Fruit fly (Drosophila melanogaster) whole organism, embryonic: ENCODE data around the gene CG17362.
A peak's percentile ranks its signal among the peaks of the same experiment; 100 is the strongest.

ENCODE experiments used
- Asciz ChIP-seq: fragments of 200-800 bp; sonication (Bioruptor generic); optimal IDR thresholded peaks from 2 replicates; lab custom pipeline; 2017; ENCODE audit warnings: missing biosample characterization, mild to moderate bottlenecking, missing genetic modification characterization, missing genetic modification reagents
- B-H2 ChIP-seq: fragments of 200-800 bp; sonication (Bioruptor generic); optimal IDR thresholded peaks from 2 replicates; lab custom pipeline; 2018; ENCODE audit warnings: missing biosample characterization, mild to moderate bottlenecking, missing genetic modification characterization
- Bdp1 ChIP-seq: fragments of 200-800 bp; sonication (Bioruptor generic); optimal IDR thresholded peaks from 3 replicates; lab custom pipeline; 2016; ENCODE audit warnings: missing biosample characterization, missing genetic modification characterization
- BtbVII ChIP-seq: fragments of 200-800 bp; sonication (Bioruptor generic); optimal IDR thresholded peaks from 3 replicates; lab custom pipeline; 2017; ENCODE audit warnings: missing biosample characterization, mild to moderate bottlenecking, missing genetic modification characterization
- CG10366 ChIP-seq: fragments of 200-800 bp; sonication (Bioruptor generic); IDR thresholded peaks from 2 replicates; pipeline ENCODE4 v1.3.6; 2022; ENCODE audit warnings: missing biosample characterization, missing genetic modification characterization
- CG10543 ChIP-seq: fragments of 200-800 bp; sonication (Bioruptor generic); optimal IDR thresholded peaks from 3 replicates; lab custom pipeline; 2017; ENCODE audit warnings: missing biosample characterization, mild to moderate bottlenecking, missing genetic modification characterization, moderate library complexity
- CG10654 ChIP-seq: fragments of 200-800 bp; sonication (Bioruptor generic); optimal IDR thresholded peaks from 2 replicates; lab custom pipeline; 2016; ENCODE audit warnings: missing biosample characterization, missing genetic modification characterization
- CG13424 ChIP-seq: fragments of 200-800 bp; sonication (Bioruptor generic); optimal IDR thresholded peaks from 2 replicates; lab custom pipeline; 2019; ENCODE audit warnings: missing biosample characterization, mild to moderate bottlenecking, missing genetic modification characterization, moderate library complexity
- CG14441 ChIP-seq: fragments of 200-800 bp; sonication (Bioruptor generic); IDR thresholded peaks from 2 replicates; pipeline ENCODE4 v1.3.6; 2022; ENCODE audit warnings: missing biosample characterization, missing genetic modification characterization
- CG14860 ChIP-seq: fragments of 200-800 bp; sonication (Bioruptor generic); IDR thresholded peaks from 3 replicates; pipeline ENCODE4 v1.3.6; 2022; ENCODE audit warnings: missing biosample characterization, missing genetic modification characterization; ENCODE audit not compliant: partially characterized antibody
- CG1529 ChIP-seq: fragments of 200-800 bp; sonication (Bioruptor generic); optimal IDR thresholded peaks from 3 replicates; lab custom pipeline; 2018; ENCODE audit warnings: missing biosample characterization, missing genetic modification characterization
- CG15696 ChIP-seq: fragments of 200-800 bp; sonication (Bioruptor generic); optimal IDR thresholded peaks from 2 replicates; lab custom pipeline; 2019; ENCODE audit warnings: missing biosample characterization, mild to moderate bottlenecking, missing genetic modification characterization, moderate library complexity
- CG16863 ChIP-seq: fragments of 200-800 bp; sonication (Bioruptor generic); optimal IDR thresholded peaks from 3 replicates; lab custom pipeline; 2016; ENCODE audit warnings: missing biosample characterization, missing genetic modification characterization
- CG1832 ChIP-seq: fragments of 200-800 bp; sonication (Bioruptor generic); optimal IDR thresholded peaks from 2 replicates; lab custom pipeline; 2017; ENCODE audit warnings: missing biosample characterization, mild to moderate bottlenecking, missing genetic modification characterization, inconsistent platforms
- CG30403 ChIP-seq: fragments of 200-800 bp; sonication (Bioruptor generic); optimal IDR thresholded peaks from 3 replicates; lab custom pipeline; 2016; ENCODE audit warnings: missing biosample characterization, missing genetic modification characterization
- CG31441 ChIP-seq: fragments of 200-800 bp; sonication (Bioruptor generic); IDR thresholded peaks from 2 replicates; pipeline ENCODE4 v1.3.6; 2022; ENCODE audit warnings: missing biosample characterization, missing genetic modification characterization
- CG33557 ChIP-seq: fragments of 200-800 bp; sonication (Bioruptor generic); optimal IDR thresholded peaks from 2 replicates; lab custom pipeline; 2019; ENCODE audit warnings: missing biosample characterization, mild to moderate bottlenecking, missing genetic modification characterization, moderate library complexity
- CG3995 ChIP-seq: fragments of 200-800 bp; sonication (Bioruptor generic); optimal IDR thresholded peaks from 3 replicates; lab custom pipeline; 2016; ENCODE audit warnings: missing biosample characterization, missing genetic modification characterization
- CG6654 ChIP-seq: fragments of 200-800 bp; sonication (Bioruptor generic); optimal IDR thresholded peaks from 2 replicates; lab custom pipeline; 2017; ENCODE audit warnings: missing biosample characterization, mild to moderate bottlenecking, missing genetic modification characterization
- CG6689 ChIP-seq: fragments of 200-800 bp; sonication (Bioruptor generic); IDR thresholded peaks from 2 replicates; pipeline ENCODE4 v1.3.6; 2022; ENCODE audit warnings: missing biosample characterization, missing genetic modification characterization
- CG6765 ChIP-seq: fragments of 200-800 bp; sonication (Bioruptor generic); optimal IDR thresholded peaks from 3 replicates; lab custom pipeline; 2017; ENCODE audit warnings: missing biosample characterization, mild to moderate bottlenecking, missing genetic modification characterization
- CG7963 ChIP-seq: fragments of 200-800 bp; sonication (Bioruptor generic); IDR thresholded peaks from 3 replicates; pipeline ENCODE4 v1.3.6; 2022; ENCODE audit warnings: missing biosample characterization, missing genetic modification characterization; ENCODE audit not compliant: partially characterized antibody
- CG8478 ChIP-seq: fragments of >200 bp; optimal IDR thresholded peaks from 2 replicates; lab custom pipeline; 2018
- CG8765 ChIP-seq: fragments of 200-800 bp; sonication (Bioruptor generic); IDR thresholded peaks from 2 replicates; pipeline ENCODE4 v1.3.6; 2022; ENCODE audit warnings: missing biosample characterization, missing genetic modification characterization
- CG8924 ChIP-seq: fragments of 200-800 bp; optimal IDR thresholded peaks from 3 replicates; lab custom pipeline; 2019; ENCODE audit warnings: missing biosample characterization, mild to moderate bottlenecking, missing genetic modification characterization, moderate library complexity
- CG8944 ChIP-seq: fragments of 200-800 bp; sonication (Bioruptor generic); optimal IDR thresholded peaks from 3 replicates; lab custom pipeline; 2016; ENCODE audit warnings: missing biosample characterization, missing genetic modification characterization
- CG9215 ChIP-seq: fragments of 200-800 bp; sonication (Bioruptor generic); IDR thresholded peaks from 2 replicates; pipeline ENCODE4 v1.3.6; 2022; ENCODE audit warnings: missing biosample characterization, missing genetic modification characterization
- Chrac-16 ChIP-seq: fragments of 200-800 bp; sonication (Bioruptor generic); optimal IDR thresholded peaks from 3 replicates; lab custom pipeline; 2016; ENCODE audit warnings: missing biosample characterization, missing genetic modification characterization
- D ChIP-seq, 2 experiments: fragments of 200-800 bp in 1 of 2; fragments of >200 bp in 1 of 2; sonication (Bioruptor generic) in 1 of 2; optimal IDR thresholded peaks; 2 replicates in 1 of 2; 3 replicates in 1 of 2; lab custom pipeline; 2017; ENCODE audit warnings: mild to moderate bottlenecking in 1 of 2, missing biosample characterization in 1 of 2, missing genetic modification characterization in 1 of 2, missing genetic modification reagents in 1 of 2
- Gug ChIP-seq: fragments of 200-800 bp; sonication (Bioruptor generic); IDR thresholded peaks from 4 replicates; pipeline ENCODE4 v1.3.6; 2022; ENCODE audit warnings: missing biosample characterization, missing genetic modification characterization
- H2.0 ChIP-seq: fragments of 200-800 bp; sonication (Bioruptor generic); IDR thresholded peaks from 2 replicates; pipeline ENCODE4 v1.3.6; 2022; ENCODE audit warnings: missing biosample characterization, missing genetic modification characterization
- Hr3 ChIP-seq: fragments of 200-800 bp; sonication (Bioruptor generic); optimal IDR thresholded peaks from 3 replicates; lab custom pipeline; 2016; ENCODE audit warnings: missing biosample characterization, missing genetic modification characterization
- Hr39 ChIP-seq: fragments of >200 bp; optimal IDR thresholded peaks from 2 replicates; lab custom pipeline; 2017
- MESR4 ChIP-seq: fragments of 200-800 bp; sonication (Bioruptor generic); optimal IDR thresholded peaks from 2 replicates; lab custom pipeline; 2018; ENCODE audit warnings: missing biosample characterization, mild to moderate bottlenecking, missing genetic modification characterization, moderate library complexity
- NFAT ChIP-seq: fragments of 200-800 bp; sonication (Bioruptor generic); IDR thresholded peaks from 2 replicates; pipeline ENCODE4 v1.3.6; 2022; ENCODE audit warnings: missing biosample characterization, missing genetic modification characterization
- Oli ChIP-seq: fragments of 200-800 bp; sonication (Bioruptor generic); optimal IDR thresholded peaks from 2 replicates; lab custom pipeline; 2018; ENCODE audit warnings: missing biosample characterization, mild to moderate bottlenecking, missing genetic modification characterization, moderate library complexity
- Ptx1 ChIP-seq: fragments of 200-800 bp; sonication (Bioruptor generic); IDR thresholded peaks from 2 replicates; pipeline ENCODE4 v1.3.6; 2022; ENCODE audit warnings: missing biosample characterization, missing genetic modification characterization
- Rfx ChIP-seq: fragments of 200-800 bp; sonication (Bioruptor generic); IDR thresholded peaks from 2 replicates; pipeline ENCODE4 v1.3.6; 2022; ENCODE audit warnings: missing biosample characterization, missing genetic modification characterization
- Sry-β ChIP-seq: fragments of 200-800 bp; sonication (Bioruptor generic); optimal IDR thresholded peaks from 2 replicates; lab custom pipeline; 2018; ENCODE audit warnings: missing biosample characterization, mild to moderate bottlenecking, missing genetic modification characterization, moderate library complexity
- Stat92E ChIP-seq, 3 experiments: fragments of >200 bp in 2 of 3; fragments of 200-800 bp in 1 of 3; sonication (Bioruptor generic) in 1 of 3; optimal IDR thresholded peaks; 2 replicates each; lab custom pipeline; 2017 to 2019; ENCODE audit warnings: missing biosample characterization in 3 of 3, missing genetic modification characterization in 3 of 3, mild to moderate bottlenecking in 1 of 3, moderate library complexity in 1 of 3
- dm ChIP-seq: fragments of 200-800 bp; sonication (Bioruptor generic); optimal IDR thresholded peaks from 3 replicates; lab custom pipeline; 2016; ENCODE audit warnings: missing biosample characterization, missing genetic modification characterization
- fru ChIP-seq: fragments of >200 bp; optimal IDR thresholded peaks from 2 replicates; lab custom pipeline; 2017
- h ChIP-seq: fragments of >200 bp; optimal IDR thresholded peaks from 2 replicates; lab custom pipeline; 2017
- kay ChIP-seq: fragments of 200-800 bp; sonication (Bioruptor generic); optimal IDR thresholded peaks from 2 replicates; lab custom pipeline; 2016; ENCODE audit warnings: missing biosample characterization, missing genetic modification characterization
- lilli ChIP-seq: fragments of 200-800 bp; sonication (Bioruptor generic); optimal IDR thresholded peaks from 3 replicates; lab custom pipeline; 2016; ENCODE audit warnings: missing biosample characterization, missing genetic modification characterization
- mam ChIP-seq: fragments of 200-800 bp; sonication (Bioruptor generic); optimal IDR thresholded peaks from 3 replicates; lab custom pipeline; 2016; ENCODE audit warnings: missing biosample characterization, missing genetic modification characterization
- ranshi ChIP-seq: fragments of 200-800 bp; sonication (Bioruptor generic); IDR thresholded peaks from 2 replicates; pipeline ENCODE4 v1.3.6; 2022; ENCODE audit warnings: missing biosample characterization, missing genetic modification characterization
- row ChIP-seq: fragments of 200-800 bp; sonication (Bioruptor generic); IDR thresholded peaks from 3 replicates; pipeline ENCODE4 v1.3.6; 2022; ENCODE audit warnings: missing biosample characterization, missing genetic modification characterization
- twi ChIP-seq: fragments of 200-800 bp; optimal IDR thresholded peaks from 2 replicates; lab custom pipeline; 2019; ENCODE audit warnings: missing biosample characterization, mild to moderate bottlenecking, missing genetic modification characterization, moderate library complexity
- z ChIP-seq: fragments of 200-800 bp; sonication (Bioruptor generic); IDR thresholded peaks from 3 replicates; pipeline ENCODE4 v1.3.6; 2022; ENCODE audit warnings: missing biosample characterization, missing genetic modification characterization
- zfh2 ChIP-seq: fragments of 200-800 bp; sonication (Bioruptor generic); optimal IDR thresholded peaks from 2 replicates; lab custom pipeline; 2016; ENCODE audit warnings: missing biosample characterization, missing genetic modification characterization

The CG17362 gene

DNA sequence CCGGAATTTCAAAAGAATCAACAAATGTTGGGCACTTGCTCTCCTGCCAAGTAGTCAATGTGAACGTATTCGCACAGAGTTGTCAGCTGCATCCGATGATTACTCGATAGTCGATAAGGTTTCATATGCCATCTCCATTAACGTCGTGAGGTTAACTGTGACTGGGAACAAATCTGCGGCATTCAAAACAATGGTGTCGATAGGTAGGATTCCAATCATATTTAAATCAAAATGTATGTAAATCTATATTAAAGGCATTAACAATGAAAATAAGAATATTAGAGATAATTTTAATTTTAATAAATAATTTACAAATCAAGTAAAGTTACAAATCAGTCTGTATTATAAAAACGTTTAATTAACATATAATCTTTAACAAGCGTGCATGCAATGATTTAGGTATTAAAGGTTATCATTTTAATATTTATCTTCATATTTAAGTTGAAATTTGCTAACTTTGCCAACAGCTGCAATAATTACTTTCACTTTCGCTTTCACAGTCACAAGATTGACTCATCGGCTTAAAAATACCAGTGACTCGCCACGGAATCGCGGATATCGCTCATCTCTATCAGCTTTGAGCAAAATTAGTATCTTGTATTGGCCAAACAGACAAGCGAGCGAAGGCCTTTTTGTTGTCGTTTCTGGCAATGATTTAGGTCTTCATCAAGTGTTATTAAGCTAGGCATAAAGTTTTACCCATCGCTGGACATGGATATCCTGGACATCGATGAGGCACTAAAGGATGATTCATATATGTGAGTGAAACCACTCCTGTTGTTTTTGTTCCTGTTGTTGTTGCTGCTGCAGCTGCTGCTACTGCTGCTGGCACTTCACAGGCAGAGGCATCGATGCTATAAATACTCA lies 21.6 kb upstream of the CG17362 start, which contains the start of the genes Meics, Nxf3 and ssp2 (continued):
- TF ChIP-seq H2.0 (GFP tag; lab: Robert Waterston, UW) (peak; percentile 34; the same call in 1 of the 2 replicates), zfh2 (peak; percentile 44), twi (tag; lab: Kevin White, UChicago) (no peak), row (GFP tag; lab: Robert Waterston, UW) (peak; percentile 81), CG14860 (GFP tag; lab: Robert Waterston, UW) (peak; percentile 49; the same call in 2 of the 3 replicates), Oli (no peak), kay (GFP tag; lab: Kevin White, UChicago) (peak; percentile 16), z (GFP tag; lab: Robert Waterston, UW) (no peak), CG8924 (tag; lab: Kevin White, UChicago) (peak; percentile 17), CG14441 (peak; percentile 31; the same call in 1 of the 2 replicates), CG9215 (peak; percentile 43; the same call in 1 of the 2 replicates), dm (GFP tag; lab: Kevin White, UChicago) (no peak), CG13424 (tag; lab: Kevin White, UChicago) (peak; percentile 16), CG10654 (GFP tag; lab: Kevin White, UChicago) (no peak), CG33557 (GFP tag; lab: Kevin White, UChicago) (peak; percentile 62), Hr39 (lab: Kevin White, UChicago) (no peak), CG8944 (GFP tag; lab: Kevin White, UChicago) (peak; percentile 20), CG31441 (peak; percentile 86; the same call in 1 of the 2 replicates), CG7963 (GFP tag; lab: Robert Waterston, UW) (peak; percentile 65), Sry-β (peak; percentile 79), CG6765 (GFP tag; lab: Kevin White, UChicago) (no peak), CG1832 (no peak), NFAT (GFP tag; lab: Robert Waterston, UW) (peak; percentile 52; the same call in 1 of the 2 replicates), Rfx (GFP tag; lab: Robert Waterston, UW) (peak; percentile 71), Stat92E (GFP tag; optimal IDR thresholded peaks at IDR 0.05; lab: Kevin White, UChicago) (no peak), BtbVII (GFP tag; lab: Kevin White, UChicago) (no peak), CG8765 (GFP tag; lab: Robert Waterston, UW) (no peak), Hr3 (GFP tag; lab: Kevin White, UChicago) (peak; percentile 60), h (lab: Kevin White, UChicago) (no peak), CG3995 (GFP tag; lab: Kevin White, UChicago) (peak; percentile 98), Chrac-16 (GFP tag; lab: Kevin White, UChicago) (peak; percentile 7), ranshi (GFP tag; lab: Robert Waterston, UW) (peak; percentile 50; the same call in 1 of the 2 replicates), mam (GFP tag; lab: Kevin White, UChicago) (peak; percentile 55), D (optimal IDR thresholded peaks at IDR 0.05; lab: Kevin White, UChicago) (no peak), D (GFP tag; optimal IDR thresholded peaks at IDR 0.05; lab: Kevin White, UChicago) (peak; percentile 25), CG6654 (no peak)

DNA sequence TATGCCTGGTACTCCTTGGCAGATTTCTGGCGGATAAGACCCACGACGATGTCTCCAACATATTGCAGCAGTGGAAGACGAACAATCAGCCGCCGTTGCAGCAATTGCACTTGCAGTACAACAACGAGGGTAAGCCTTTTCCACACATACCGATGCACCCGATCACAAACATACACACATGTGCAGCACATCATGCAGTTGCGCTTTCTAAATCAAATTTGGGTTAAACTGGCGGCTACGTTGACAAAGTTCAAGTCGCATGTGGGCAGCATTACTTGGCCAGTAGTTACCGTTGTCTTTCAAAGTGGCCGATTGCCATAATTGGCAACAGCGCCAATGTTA lies 20.9 kb upstream of the CG17362 start:
- TF ChIP-seq CG10543 (GFP tag; lab: Kevin White, UChicago) (no peak), fru (lab: Kevin White, UChicago) (no peak), CG8478 (lab: Kevin White, UChicago) (peak; percentile 66), CG30403 (no peak), CG10366 (GFP tag; lab: Robert Waterston, UW) (no peak), CG8944 (GFP tag; lab: Kevin White, UChicago) (no peak), Asciz (no peak), Gug (GFP tag; lab: Robert Waterston, UW) (no peak), H2.0 (GFP tag; lab: Robert Waterston, UW) (no peak), CG1529 (GFP tag; lab: Kevin White, UChicago) (no peak), Bdp1 (no peak), CG15696 (tag; lab: Kevin White, UChicago) (no peak), B-H2 (no peak), MESR4 (peak; percentile 30), lilli (GFP tag; lab: Kevin White, UChicago) (no peak), CG6689 (GFP tag; lab: Robert Waterston, UW) (no peak), Ptx1 (no peak), CG16863 (GFP tag; lab: Kevin White, UChicago) (no peak)
